Worm (Caenorhabditis elegans) whole organism, L1 larva: ENCODE measurements around the gene W03F9.9.

Source experiments
- C04F5.9 ChIP-seq: sonication (generic microtip); optimal IDR thresholded peaks from 2 replicates; lab custom pipeline; 2016; ENCODE audit warnings: missing genetic modification characterization, missing compliant biosample characterization
- C16A3.4 ChIP-seq: fragments of 150-350 bp; optimal IDR thresholded peaks from 2 replicates; lab custom pipeline; 2014; ENCODE audit warnings: missing biosample characterization, missing genetic modification characterization
- aha-1 ChIP-seq: fragments of 150-350 bp; optimal IDR thresholded peaks from 2 replicates; lab custom pipeline; 2014; ENCODE audit warnings: missing biosample characterization, missing genetic modification characterization
- alr-1 ChIP-seq: fragments of 200-800 bp; sonication (Bioruptor generic); optimal IDR thresholded peaks from 2 replicates; lab custom pipeline; 2018; ENCODE audit warnings: borderline replicate concordance, mild to moderate bottlenecking, missing genetic modification characterization, missing compliant biosample characterization
- aly-2 ChIP-seq: fragments of 150-350 bp; optimal IDR thresholded peaks from 2 replicates; lab custom pipeline; 2014; ENCODE audit warnings: missing biosample characterization, missing genetic modification characterization
- ama-1 ChIP-seq: fragments of 150-350 bp; optimal IDR thresholded peaks from 2 replicates; lab custom pipeline; 2014
- blmp-1 ChIP-seq: fragments of 150-350 bp; optimal IDR thresholded peaks from 2 replicates; lab custom pipeline; 2014; ENCODE audit warnings: missing biosample characterization, missing genetic modification characterization
- ces-1 ChIP-seq: fragments of 150-350 bp; optimal IDR thresholded peaks from 2 replicates; lab custom pipeline; 2014; ENCODE audit warnings: missing biosample characterization, missing genetic modification reagents, missing genetic modification characterization
- dsc-1 ChIP-seq: sonication (generic microtip); optimal IDR thresholded peaks from 2 replicates; lab custom pipeline; 2016; ENCODE audit warnings: mild to moderate bottlenecking, missing genetic modification characterization, missing compliant biosample characterization
- efl-1 ChIP-seq, 4 experiments: fragments of 150-350 bp; optimal IDR thresholded peaks in 3 of 4; peaks in 1 of 4; 1 replicate in 1 of 4; 2 replicates in 3 of 4; lab custom pipeline; 2014; ENCODE audit warnings: missing biosample characterization in 2 of 4, missing genetic modification characterization in 2 of 4, missing genetic modification reagents in 2 of 4
- egl-13 ChIP-seq: sonication (generic microtip); optimal IDR thresholded peaks from 2 replicates; lab custom pipeline; 2016; ENCODE audit warnings: missing genotype, missing genetic modification reagents, missing genetic modification characterization, missing compliant biosample characterization
- elt-2 ChIP-seq: sonication (generic microtip); optimal IDR thresholded peaks from 2 replicates; lab custom pipeline; 2016; ENCODE audit warnings: missing genetic modification characterization, mild to moderate bottlenecking, inconsistent platforms, missing compliant biosample characterization, missing genetic modification reagents
- elt-3 ChIP-seq, 6 experiments: fragments of 150-350 bp in 1 of 6; sonication (generic microtip); optimal IDR thresholded peaks; 2 replicates each; lab custom pipeline; 2017 to 2018; ENCODE audit warnings: missing biosample characterization in 6 of 6, missing genetic modification characterization in 6 of 6, inconsistent platforms in 1 of 6
- fkh-10 ChIP-seq: sonication (generic microtip); optimal IDR thresholded peaks from 2 replicates; lab custom pipeline; 2017; ENCODE audit warnings: missing biosample characterization, missing genetic modification reagents, missing genetic modification characterization
- fkh-4 ChIP-seq: sonication (generic microtip); optimal IDR thresholded peaks from 2 replicates; lab custom pipeline; 2016; ENCODE audit warnings: missing compliant biosample characterization, missing genetic modification characterization, borderline replicate concordance
- fkh-8 ChIP-seq: sonication (generic microtip); optimal IDR thresholded peaks from 2 replicates; lab custom pipeline; 2016; ENCODE audit warnings: mild to moderate bottlenecking, missing genetic modification characterization, missing compliant biosample characterization
- fos-1 ChIP-seq: fragments of 150-350 bp; optimal IDR thresholded peaks from 2 replicates; lab custom pipeline; 2014; ENCODE audit warnings: missing biosample characterization, missing genetic modification characterization
- irx-1 ChIP-seq: sonication (generic microtip); optimal IDR thresholded peaks from 2 replicates; lab custom pipeline; 2016; ENCODE audit warnings: missing genetic modification characterization, missing compliant biosample characterization
- isw-1 ChIP-seq: fragments of 200-800 bp; sonication (Bioruptor generic); IDR thresholded peaks from 2 replicates; pipeline ENCODE4 v1.3.6; 2022; ENCODE audit warnings: missing genetic modification characterization, missing compliant biosample characterization
- jun-1 ChIP-seq: fragments of 150-350 bp; optimal IDR thresholded peaks from 2 replicates; lab custom pipeline; 2014; ENCODE audit warnings: missing biosample characterization, missing genetic modification reagents, missing genetic modification characterization
- lin-14 ChIP-seq: fragments of 200-800 bp; sonication (Bioruptor generic); optimal IDR thresholded peaks from 2 replicates; lab custom pipeline; 2018; ENCODE audit warnings: mild to moderate bottlenecking, missing genetic modification characterization, moderate library complexity, missing compliant biosample characterization
- lin-35 ChIP-seq, 2 experiments: fragments of 150-350 bp; optimal IDR thresholded peaks; 2 replicates each; lab custom pipeline; 2014; ENCODE audit warnings: missing biosample characterization in 2 of 2, missing genetic modification characterization in 2 of 2, missing genetic modification reagents in 2 of 2
- lin-39 ChIP-seq: fragments of 150-350 bp; optimal IDR thresholded peaks from 2 replicates; lab custom pipeline; 2014; ENCODE audit warnings: missing biosample characterization, missing genetic modification reagents, missing genetic modification characterization
- lsy-2 ChIP-seq, 2 experiments: fragments of 150-350 bp; optimal IDR thresholded peaks; 2 replicates each; lab custom pipeline; 2014; ENCODE audit warnings: missing biosample characterization in 2 of 2, missing genetic modification characterization in 2 of 2
- mep-1 ChIP-seq: fragments of 150-350 bp; optimal IDR thresholded peaks from 2 replicates; lab custom pipeline; 2014; ENCODE audit warnings: missing biosample characterization, missing genetic modification characterization
- nhr-11 ChIP-seq: fragments of 150-350 bp; optimal IDR thresholded peaks from 2 replicates; lab custom pipeline; 2014; ENCODE audit warnings: missing biosample characterization, missing genetic modification characterization
- nhr-19 ChIP-seq: fragments of 200-800 bp; sonication (Bioruptor generic); conservative IDR thresholded peaks from 2 replicates; pipeline ENCODE4 v1.3.6; 2022; ENCODE audit warnings: missing genetic modification characterization, missing compliant biosample characterization
- nhr-47 ChIP-seq: sonication (generic microtip); optimal IDR thresholded peaks from 2 replicates; lab custom pipeline; 2016; ENCODE audit warnings: mild to moderate bottlenecking, missing genetic modification characterization, moderate library complexity, missing compliant biosample characterization
- nhr-77 ChIP-seq: fragments of 150-350 bp; optimal IDR thresholded peaks from 2 replicates; lab custom pipeline; 2014; ENCODE audit warnings: missing biosample characterization, missing genetic modification characterization
- nhr-85 ChIP-seq: sonication (generic microtip); peaks from one replicate; lab custom pipeline; 2016; ENCODE audit warnings: missing genetic modification characterization, inconsistent platforms, missing compliant biosample characterization
- nhr-90 ChIP-seq: sonication (generic microtip); optimal IDR thresholded peaks from 2 replicates; lab custom pipeline; 2016; ENCODE audit warnings: mild to moderate bottlenecking, missing genetic modification characterization, missing compliant biosample characterization; ENCODE audit not compliant: poor library complexity
- pax-3 ChIP-seq: fragments of 200-800 bp; sonication (Bioruptor generic); optimal IDR thresholded peaks from 2 replicates; lab custom pipeline; 2018; ENCODE audit warnings: mild to moderate bottlenecking, missing genetic modification characterization, moderate library complexity, missing compliant biosample characterization
- rnt-1 ChIP-seq: sonication (generic microtip); optimal IDR thresholded peaks from 2 replicates; lab custom pipeline; 2016; ENCODE audit warnings: mild to moderate bottlenecking, missing genetic modification characterization, moderate library complexity, missing compliant biosample characterization
- snpc-4 ChIP-seq: fragments of 150-350 bp; optimal IDR thresholded peaks from 2 replicates; lab custom pipeline; 2014; ENCODE audit warnings: missing biosample characterization, missing genetic modification characterization
- snu-23 ChIP-seq: sonication (generic microtip); optimal IDR thresholded peaks from 2 replicates; lab custom pipeline; 2016; ENCODE audit warnings: missing genetic modification characterization, missing compliant biosample characterization
- sox-4 ChIP-seq: sonication (generic microtip); optimal IDR thresholded peaks from 2 replicates; lab custom pipeline; 2016; ENCODE audit warnings: missing genetic modification characterization, missing compliant biosample characterization
- tbx-2 ChIP-seq: sonication (generic microtip); optimal IDR thresholded peaks from 2 replicates; lab custom pipeline; 2016; ENCODE audit warnings: missing genetic modification characterization, missing compliant biosample characterization
- unc-130 ChIP-seq: fragments of 150-350 bp; optimal IDR thresholded peaks from 2 replicates; lab custom pipeline; 2017; ENCODE audit warnings: missing biosample characterization, missing genetic modification characterization, inconsistent platforms
- unc-30 ChIP-seq: sonication (generic microtip); optimal IDR thresholded peaks from 2 replicates; lab custom pipeline; 2017; ENCODE audit warnings: missing biosample characterization, missing genetic modification characterization
- unc-86 ChIP-seq: sonication (generic microtip); optimal IDR thresholded peaks from 2 replicates; lab custom pipeline; 2016; ENCODE audit warnings: missing genetic modification characterization, missing compliant biosample characterization
- unc-98 ChIP-seq: fragments of 200-800 bp; sonication (Bioruptor generic); IDR thresholded peaks from 2 replicates; pipeline ENCODE4 v1.3.6; 2022; ENCODE audit warnings: missing genetic modification characterization, missing compliant biosample characterization
- vab-15 ChIP-seq: sonication (generic microtip); optimal IDR thresholded peaks from 2 replicates; lab custom pipeline; 2017; ENCODE audit warnings: missing genotype, mild to moderate bottlenecking, missing genetic modification characterization, missing compliant biosample characterization
- zag-1 ChIP-seq: fragments of 150-350 bp; optimal IDR thresholded peaks from 2 replicates; lab custom pipeline; 2014; ENCODE audit warnings: missing biosample characterization, missing genetic modification characterization
- ztf-11 ChIP-seq, 2 experiments: sonication (generic microtip); optimal IDR thresholded peaks; 2 replicates each; lab custom pipeline; 2016 to 2017; ENCODE audit warnings: missing genetic modification characterization in 2 of 2, missing biosample characterization in 1 of 2, missing compliant biosample characterization in 1 of 2

Gene W03F9.9

ce11 chrV:166687-167086 lies 28.0 kb downstream of the W03F9.9 start, which contains the start of gene Y108G3AL.2:
Y108G3AL.2 (plus strand) TSS chrV:166987.
- TF ChIP-seq lin-39 (tag; lab: Kevin White, UChicago) (no peak), nhr-77 (tag; lab: Kevin White, UChicago) (no peak), nhr-47 (no peak), zag-1 (tag; lab: Kevin White, UChicago) (no peak), alr-1 (tag; lab: Kevin White, UChicago) (no peak), ama-1 (lab: Kevin White, UChicago) (no peak), fkh-8 (tag; lab: Kevin White, UChicago) (no peak)

- TF ChIP-seq C04F5.9 (tag; lab: Kevin White, UChicago) = no peak
- no peak for TF ChIP-seq elt-3 (tag; optimal IDR thresholded peaks at IDR 0.05; lab: Kevin White, UChicago)
- peak; percentile 57 for TF ChIP-seq nhr-85 (tag; lab: Kevin White, UChicago)
- no peak for TF ChIP-seq unc-30
- no peak for TF ChIP-seq ama-1 (lab: Kevin White, UChicago)
- TF ChIP-seq aha-1 (tag; lab: Kevin White, UChicago) = no peak
- no peak for TF ChIP-seq unc-86 (tag; lab: Kevin White, UChicago)
These were observed 33.4 kb downstream of the W03F9.9 start, which contains the start of gene cfap-36 for ce11 chrV:172110-172509. cfap-36 (minus strand) TSS chrV:172210.

ce11 chrV:173437-173836 lies 34.7 kb downstream of the W03F9.9 start:
- TF ChIP-seq pax-3 (tag; lab: Kevin White, UChicago) (peak; percentile 16), fkh-8 (tag; lab: Kevin White, UChicago) (peak; percentile 71), lsy-2 (tag; optimal IDR thresholded peaks at IDR 0.05; lab: Kevin White, UChicago) (no peak), elt-2 (tag; lab: Kevin White, UChicago) (no peak), efl-1 (optimal IDR thresholded peaks at IDR 0.05; lab: Kevin White, UChicago) (peak in 1 of 2 experiments; percentile 21), efl-1 (GFP tag; optimal IDR thresholded peaks at IDR 0.05 in 1 of 2; lab: Kevin White, UChicago) (no peak), jun-1 (no peak)

- TF ChIP-seq vab-15 (tag; lab: Kevin White, UChicago) = no peak
- no peak for TF ChIP-seq lin-35 (GFP tag; optimal IDR thresholded peaks at IDR 0.05; lab: Kevin White, UChicago)
- TF ChIP-seq lin-39 (tag; lab: Kevin White, UChicago) = no peak
- no peak for TF ChIP-seq sox-4 (tag; lab: Kevin White, UChicago)
These were observed 35.8 kb downstream of the W03F9.9 start for ce11 chrV:174520-174919.

ce11 chrV:176870-177467 lies 38.3 kb downstream of the W03F9.9 start, which contains the start of gene cul-3:
cul-3 (plus strand) TSS chrV:177417.
- TF ChIP-seq C04F5.9 (tag; lab: Kevin White, UChicago) = peak; percentile 53
- TF ChIP-seq nhr-11 (tag; lab: Kevin White, UChicago) = peak; percentile 27
- TF ChIP-seq isw-1 (GFP tag; lab: Robert Waterston, UW) = peak; percentile 52
- peak; percentile 71 for TF ChIP-seq dsc-1 (tag; lab: Kevin White, UChicago)
- TF ChIP-seq tbx-2 (tag; lab: Kevin White, UChicago) = peak; percentile 78
- TF ChIP-seq nhr-19 = peak; percentile 64
- TF ChIP-seq snu-23 (GFP tag; lab: Kevin White, UChicago) = peak; percentile 77
- TF ChIP-seq fkh-10 (GFP tag; lab: Kevin White, UChicago) = peak; percentile 3
- TF ChIP-seq rnt-1 (tag; lab: Kevin White, UChicago) = no peak
- TF ChIP-seq blmp-1 = peak; percentile 44
- no peak for TF ChIP-seq fos-1 (tag; lab: Kevin White, UChicago)
- no peak for TF ChIP-seq sox-4 (tag; lab: Kevin White, UChicago)
- peak; percentile 57 for TF ChIP-seq snpc-4 (tag; lab: Kevin White, UChicago)
- peak in 1 of 2 experiments; percentile 11 for TF ChIP-seq ztf-11 (tag; optimal IDR thresholded peaks at IDR 0.05; lab: Kevin White, UChicago)
- peak; percentile 52 for TF ChIP-seq unc-130 (tag; lab: Kevin White, UChicago)
- TF ChIP-seq unc-98 = no peak
- peak; percentile 32 for TF ChIP-seq C16A3.4 (tag; lab: Kevin White, UChicago)
- TF ChIP-seq aly-2 (tag; lab: Kevin White, UChicago) = peak; percentile 60
- peak; percentile 51 for TF ChIP-seq egl-13 (tag; lab: Kevin White, UChicago)
- no peak for TF ChIP-seq ces-1 (GFP tag; lab: Kevin White, UChicago)
- TF ChIP-seq fkh-4 (tag; lab: Kevin White, UChicago) = peak; percentile 5
- peak; percentile 71 for TF ChIP-seq nhr-90 (tag; lab: Kevin White, UChicago)
- no peak for TF ChIP-seq lin-14
- peak; percentile 17 for TF ChIP-seq elt-2 (tag; lab: Kevin White, UChicago)
- TF ChIP-seq mep-1 (tag; lab: Kevin White, UChicago) = peak; percentile 89
- peak; percentile 72 for TF ChIP-seq irx-1 (tag; lab: Kevin White, UChicago)
